Worm (Caenorhabditis elegans): ENCODE data around the gene nep-18.

ce11 chrII:2525652-2526051 lies 38.2 kb downstream of the nep-18 start:
- TF ChIP-seq nhr-11 (tag; optimal IDR thresholded peaks at IDR 0.05) (no peak), R02D3.7 (tag; optimal IDR thresholded peaks at IDR 0.05) (no peak), snpc-4 (tag; optimal IDR thresholded peaks at IDR 0.05) (no peak)

Measured in whole organism, L3 larva.